Worm (Caenorhabditis elegans) whole organism, young adult: ENCODE measurements around the gene ops-1.

Source experiments
- B0261.1 ChIP-seq: sonication (generic microtip); optimal IDR thresholded peaks from 2 replicates; lab custom pipeline; 2016; ENCODE audit warnings: mild to moderate bottlenecking, missing genetic modification characterization, moderate library complexity, missing compliant biosample characterization
- F49E8.2 ChIP-seq: sonication (generic microtip); optimal IDR thresholded peaks from 3 replicates; lab custom pipeline; 2017; ENCODE audit warnings: missing genetic modification characterization, mild to moderate bottlenecking, missing compliant biosample characterization, antibody characterized with exemption, moderate library complexity; ENCODE audit not compliant: insufficient read depth
- Y53F4B.3 ChIP-seq: fragments of 200-800 bp; sonication (Bioruptor generic); IDR thresholded peaks from 2 replicates; pipeline ENCODE4 v1.3.6; 2022; ENCODE audit warnings: missing genetic modification reagents, missing genetic modification characterization, missing compliant biosample characterization
- Y95B8A.8 ChIP-seq: fragments of 200-800 bp; sonication (Bioruptor generic); IDR thresholded peaks from 2 replicates; pipeline ENCODE4 v1.3.6; 2022; ENCODE audit warnings: missing genetic modification reagents, missing genetic modification characterization, missing compliant biosample characterization
- ets-4 ChIP-seq: fragments of 200-800 bp; sonication (Bioruptor generic); optimal IDR thresholded peaks from 2 replicates; lab custom pipeline; 2018; ENCODE audit warnings: mild to moderate bottlenecking, missing genetic modification characterization, missing compliant biosample characterization
- gei-17 ChIP-seq: fragments of 200-800 bp; sonication (Bioruptor generic); optimal IDR thresholded peaks from 2 replicates; lab custom pipeline; 2018; ENCODE audit warnings: mild to moderate bottlenecking, missing genetic modification characterization, missing compliant biosample characterization
- lin-40 ChIP-seq: sonication (generic microtip); optimal IDR thresholded peaks from 2 replicates; lab custom pipeline; 2016; ENCODE audit warnings: missing genetic modification characterization, mild to moderate bottlenecking, missing compliant biosample characterization, missing genotype, missing genetic modification reagents
- mel-28 ChIP-seq: sonication (generic microtip); optimal IDR thresholded peaks from 2 replicates; lab custom pipeline; 2016; ENCODE audit warnings: borderline replicate concordance, mild to moderate bottlenecking, missing genetic modification characterization, missing compliant biosample characterization
- pha-4 ChIP-seq: fragments of 150-350 bp; sonication (generic microtip); optimal IDR thresholded peaks from 2 replicates; lab custom pipeline; 2014; ENCODE audit warnings: missing biosample characterization, missing genetic modification reagents, missing genetic modification characterization
- snpc-4 ChIP-seq, 5 experiments: fragments of 150-350 bp in 1 of 5; sonication (generic microtip) in 4 of 5; optimal IDR thresholded peaks; 2 replicates each; lab custom pipeline; 2014 to 2018; ENCODE audit warnings: missing genetic modification characterization in 5 of 5, missing biosample characterization in 3 of 5, antibody characterized with exemption in 2 of 5, mild to moderate bottlenecking in 2 of 5, missing compliant biosample characterization in 2 of 5, missing genotype in 2 of 5, moderate library complexity in 2 of 5, missing genetic modification reagents in 1 of 5
- unc-130 ChIP-seq: sonication (generic microtip); optimal IDR thresholded peaks from 2 replicates; lab custom pipeline; 2016; ENCODE audit warnings: missing genetic modification reagents, missing genetic modification characterization, missing compliant biosample characterization
- unc-62 ChIP-seq: fragments of 150-350 bp; optimal IDR thresholded peaks from 2 replicates; lab custom pipeline; 2014; ENCODE audit warnings: missing biosample characterization, missing genetic modification reagents, missing genetic modification characterization
- ztf-18 ChIP-seq: sonication (generic microtip); optimal IDR thresholded peaks from 2 replicates; lab custom pipeline; 2016; ENCODE audit warnings: missing genotype, mild to moderate bottlenecking, missing genetic modification characterization, missing compliant biosample characterization

DNA sequence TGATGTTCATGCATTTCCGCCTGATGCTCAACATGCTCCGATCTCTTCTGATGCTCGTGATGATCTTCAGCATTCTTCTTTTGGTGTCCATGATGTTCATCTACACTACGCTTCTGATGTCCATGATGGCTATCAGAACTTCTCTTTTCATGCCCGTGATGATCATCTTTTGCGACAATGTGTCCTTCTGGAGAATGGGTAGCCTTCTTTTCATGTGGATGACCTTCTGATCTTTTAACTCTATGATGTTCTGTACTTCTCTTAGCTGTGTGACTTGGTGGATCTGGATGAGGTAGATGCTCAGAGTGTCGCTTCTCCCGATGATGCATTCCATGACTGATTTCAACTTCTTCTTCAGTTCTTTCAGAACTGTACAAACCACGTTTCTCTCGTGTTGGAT is 25.2 kb downstream of the ops-1 start:
- no peak for TF ChIP-seq unc-62
- TF ChIP-seq B0261.1 (tag; lab: Kevin White, UChicago), result no peak
- TF ChIP-seq snpc-4 (GFP tag; optimal IDR thresholded peaks at IDR 0.05; lab: Kevin White, UChicago), result no peak
- TF ChIP-seq snpc-4 (tag; optimal IDR thresholded peaks at IDR 0.05; lab: Kevin White, UChicago), result no peak
- TF ChIP-seq lin-40 (tag; lab: Kevin White, UChicago), result no peak
- no peak for TF ChIP-seq pha-4 (tag; lab: Kevin White, UChicago)
- TF ChIP-seq ets-4 (GFP tag; lab: Kevin White, UChicago), result no peak
- no peak for TF ChIP-seq Y53F4B.3
- no peak for TF ChIP-seq Y95B8A.8 (GFP tag; lab: Robert Waterston, UW)
- no peak for TF ChIP-seq gei-17
- no peak for TF ChIP-seq ztf-18 (tag; lab: Kevin White, UChicago)
- no peak for TF ChIP-seq unc-130 (GFP tag; lab: Kevin White, UChicago)
- TF ChIP-seq F49E8.2, result no peak
- no peak for TF ChIP-seq mel-28 (tag; lab: Kevin White, UChicago)
